Fruit fly (Drosophila melanogaster) ovary, adult (tissue): ENCODE data around the gene CG13064.

Source experiments
- CG17801 ChIP-seq: fragments of 200-800 bp; optimal IDR thresholded peaks from 2 replicates; lab custom pipeline; 2019; ENCODE audit warnings: missing biosample characterization, mild to moderate bottlenecking, missing genetic modification characterization, moderate library complexity; ENCODE audit not compliant: partially characterized antibody

The CG13064 gene

DNA sequence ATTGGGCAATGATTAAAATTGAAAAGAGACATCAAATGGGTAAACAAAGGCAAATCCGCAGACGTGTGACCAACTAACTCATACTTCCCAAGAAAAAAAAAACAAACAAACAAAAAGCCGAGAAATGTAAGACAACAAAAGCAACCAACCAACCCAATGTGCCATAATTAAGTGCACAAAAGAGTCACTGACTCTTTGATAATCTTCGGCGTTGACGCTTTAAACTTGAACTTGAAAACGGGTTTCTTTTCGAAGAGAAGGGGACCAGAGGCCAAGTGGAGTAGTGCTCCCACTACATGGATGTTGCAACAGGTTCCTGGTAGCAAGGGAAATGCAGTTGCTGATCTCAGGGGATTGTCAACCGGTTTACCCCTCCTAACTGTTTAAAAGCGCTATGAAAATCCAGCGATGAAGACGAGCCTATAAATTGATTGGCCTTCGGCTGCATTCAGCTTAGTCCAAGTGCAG lies at the start of gene CG13064:
TSS of gene CG13064 (plus strand) at position 418 of the 468 bp plus-strand sequence.
- TF ChIP-seq CG17801 (GFP tag; lab: Kevin White, UChicago) = no peak

DNA sequence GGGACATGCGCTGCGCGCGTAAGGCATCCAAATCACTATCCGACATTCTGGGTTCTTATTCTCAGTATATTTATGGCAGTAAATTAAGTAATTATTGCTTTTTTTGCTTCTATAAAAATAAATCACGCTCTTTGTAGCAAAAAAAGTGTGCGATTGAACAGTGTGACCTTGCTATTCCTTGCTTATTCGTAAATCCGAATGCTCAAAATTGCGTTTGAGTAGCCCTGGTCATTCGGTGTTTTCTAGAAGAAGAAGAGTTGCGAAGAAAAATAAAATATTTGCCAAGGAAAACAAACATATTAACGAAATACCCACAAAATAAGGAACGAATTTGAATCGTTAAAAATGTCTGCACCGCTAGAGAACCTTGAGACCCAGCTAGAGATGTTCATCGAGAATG lies 48.3 kb upstream of the CG13064 start, which contains the start of the genes PDCD-5 and MED10:
TSS of gene PDCD-5 (minus strand) at position 182 of the 400 bp plus-strand sequence.
TSS of gene MED10 (plus strand) at position 228 of the 400 bp plus-strand sequence.
- peak; percentile 60 for TF ChIP-seq CG17801 (GFP tag; lab: Kevin White, UChicago)

DNA sequence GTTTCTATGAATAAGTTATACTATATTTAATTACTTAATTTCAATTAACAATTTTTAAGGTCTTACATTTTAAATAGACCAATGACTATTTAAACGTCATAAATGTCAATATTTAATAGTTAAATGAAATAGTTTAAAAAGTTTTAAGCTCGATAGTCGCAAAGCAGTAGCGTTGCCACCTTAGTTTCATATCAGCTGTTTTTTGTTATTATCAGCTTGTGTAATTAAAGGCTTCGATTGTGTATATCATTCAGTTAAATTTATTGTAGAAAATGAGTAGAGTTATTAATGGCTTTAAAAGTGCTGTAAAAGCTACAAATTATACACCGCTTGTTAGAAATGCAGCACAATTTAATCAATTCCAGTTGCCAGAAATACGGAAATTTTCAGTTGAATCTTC lies 47.3 kb upstream of the CG13064 start, which contains the start of gene Hsc20:
TSS of gene Hsc20 (plus strand) at position 204 of the 400 bp plus-strand sequence.
- TF ChIP-seq CG17801 (GFP tag; lab: Kevin White, UChicago) = peak; percentile 11

DNA sequence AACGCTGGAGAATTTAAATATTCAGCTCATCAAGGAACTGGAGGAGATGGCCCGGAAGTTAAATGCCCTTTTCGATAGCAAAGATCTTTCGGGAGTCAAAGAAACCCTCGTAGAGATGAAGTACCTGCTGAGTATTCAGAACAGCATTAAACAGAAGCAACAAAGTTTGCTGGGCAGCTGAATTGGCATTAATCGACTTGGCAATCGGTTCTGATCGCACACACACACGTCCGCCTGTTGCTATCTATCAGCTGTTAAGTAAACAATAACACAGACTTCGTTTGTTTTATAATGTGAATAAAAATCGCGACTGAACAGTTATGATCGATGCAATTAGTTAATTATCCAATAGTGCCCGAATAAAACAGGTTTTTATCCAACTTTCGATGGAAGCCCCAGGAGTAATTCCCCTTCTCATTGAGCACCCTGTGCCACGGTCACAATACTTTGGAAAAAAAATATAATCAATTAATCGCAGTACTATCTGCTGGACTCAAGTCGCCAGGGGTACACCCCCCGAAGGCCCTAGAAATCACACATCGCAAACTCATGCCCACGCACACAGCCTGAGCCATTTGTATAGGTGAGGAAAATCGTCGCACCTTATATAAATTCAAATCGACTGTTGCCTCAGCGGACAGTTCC lies 46.2 kb upstream of the CG13064 start:
- TF ChIP-seq CG17801 (GFP tag; lab: Kevin White, UChicago) = no peak

DNA sequence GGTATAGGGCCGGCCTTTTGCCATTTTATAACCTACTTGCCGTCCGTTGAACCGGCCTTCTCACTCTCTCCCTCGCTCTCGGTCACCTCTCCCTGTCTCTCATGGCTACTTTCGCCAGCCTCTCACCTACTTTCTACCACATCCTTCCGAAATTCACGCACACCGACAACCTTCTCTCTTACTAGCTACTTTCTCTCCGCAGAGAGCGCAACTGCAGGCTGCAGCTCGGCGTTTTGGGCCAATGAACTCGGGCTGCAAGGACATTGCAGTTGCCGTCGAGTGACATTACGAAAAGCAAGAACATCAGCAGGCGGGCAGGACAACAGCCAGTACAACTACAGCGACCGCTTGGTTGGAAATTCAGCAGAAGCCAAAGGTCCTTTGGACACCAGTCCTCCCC lies 38.9 kb upstream of the CG13064 start:
- no peak for TF ChIP-seq CG17801 (GFP tag; lab: Kevin White, UChicago)

DNA sequence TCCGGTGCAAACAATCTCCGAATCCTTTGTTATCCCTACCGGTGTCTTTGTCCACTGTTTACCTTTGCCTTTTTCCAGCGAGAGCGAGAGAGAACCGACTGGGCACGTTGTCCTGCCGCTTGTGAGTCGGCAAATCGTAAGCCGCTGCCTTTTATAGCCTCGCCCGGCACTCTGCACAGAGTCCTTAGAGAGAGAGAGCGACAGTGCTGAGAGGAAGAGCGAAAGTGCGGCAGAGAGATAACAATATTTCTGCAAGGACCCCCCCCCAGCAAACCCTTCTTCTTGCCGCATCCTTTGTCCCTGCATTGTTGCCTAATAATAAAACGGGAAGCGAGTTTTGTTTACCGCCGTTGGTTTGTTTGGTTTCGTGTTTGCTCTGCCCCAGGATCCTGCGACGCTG lies 27.9 kb upstream of the CG13064 start, which contains the start of gene CG13055:
TSS of gene CG13055 (minus strand) at position 101 of the 400 bp plus-strand sequence.
- TF ChIP-seq CG17801 (GFP tag; lab: Kevin White, UChicago) = no peak

DNA sequence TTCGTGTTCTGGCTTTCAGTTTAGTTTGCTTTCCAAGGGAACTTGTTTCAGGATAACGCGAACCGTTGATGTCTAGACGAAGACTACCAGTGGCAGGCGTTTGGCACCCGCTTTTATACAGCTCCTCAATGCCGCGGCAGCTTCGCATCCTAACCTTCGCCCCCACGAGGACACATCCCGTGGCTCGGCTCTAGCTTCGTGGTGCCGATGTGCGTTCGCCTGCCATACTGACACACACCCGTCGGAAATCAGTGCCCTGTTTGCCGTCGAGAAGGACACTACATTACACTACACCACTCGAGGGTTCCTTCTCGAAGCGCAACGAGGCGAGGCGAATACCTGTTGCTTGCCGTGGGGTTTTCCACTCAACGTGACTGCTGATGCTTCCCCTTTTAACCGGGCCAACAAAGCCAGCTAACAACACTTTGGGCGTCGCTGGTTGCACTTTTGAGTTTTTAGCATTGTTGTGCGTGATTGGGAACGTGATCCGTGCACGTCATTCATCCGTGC lies 23.0 kb upstream of the CG13064 start, which contains the start of gene CG13054:
TSS of gene CG13054 (minus strand) at position 74 of the 510 bp plus-strand sequence.
- no peak for TF ChIP-seq CG17801 (GFP tag; lab: Kevin White, UChicago)

DNA sequence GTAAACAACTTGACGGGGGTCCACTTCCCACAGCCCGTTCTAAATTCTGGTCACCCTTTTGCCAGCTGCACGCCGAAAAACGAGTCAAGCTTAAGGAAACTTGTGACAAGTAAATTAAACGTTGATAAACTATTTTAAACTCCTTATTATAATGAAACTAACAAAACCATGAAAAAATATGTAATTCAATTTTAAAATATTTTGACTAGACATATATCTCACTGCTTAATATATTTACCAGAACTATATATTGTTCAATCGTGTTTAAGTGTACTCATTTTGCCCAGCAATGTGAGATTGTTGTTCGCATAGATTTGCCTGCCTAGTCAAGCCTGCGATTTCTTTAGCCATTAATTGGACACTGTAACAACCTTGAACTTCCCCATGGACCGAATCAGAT lies 20.7 kb upstream of the CG13064 start, which contains the start of gene CG13053:
TSS of gene CG13053 (minus strand) at position 171 of the 400 bp plus-strand sequence.
- TF ChIP-seq CG17801 (GFP tag; lab: Kevin White, UChicago) = no peak

DNA sequence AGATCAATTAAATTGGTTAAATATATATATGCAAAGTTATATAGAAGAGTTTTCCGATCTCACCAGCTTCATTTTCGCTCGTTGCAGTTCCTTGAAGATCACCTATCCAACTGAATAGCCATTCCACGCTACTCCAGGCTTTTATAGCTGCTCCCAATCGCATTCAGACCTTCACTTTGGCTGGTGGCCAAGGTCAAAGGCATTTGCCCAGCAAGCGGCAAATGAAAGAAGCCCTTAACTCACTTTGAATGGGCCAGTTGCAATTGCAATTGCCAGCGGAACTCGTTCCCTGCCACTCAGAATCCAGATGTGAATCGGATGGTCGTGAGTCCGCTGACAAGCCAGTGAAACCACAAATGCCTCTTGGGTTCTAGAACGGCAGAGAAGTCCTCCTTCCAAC lies 18.7 kb upstream of the CG13064 start, which contains the start of gene CG34247:
TSS of gene CG34247 (minus strand) at position 101 of the 400 bp plus-strand sequence.
- no peak for TF ChIP-seq CG17801 (GFP tag; lab: Kevin White, UChicago)

DNA sequence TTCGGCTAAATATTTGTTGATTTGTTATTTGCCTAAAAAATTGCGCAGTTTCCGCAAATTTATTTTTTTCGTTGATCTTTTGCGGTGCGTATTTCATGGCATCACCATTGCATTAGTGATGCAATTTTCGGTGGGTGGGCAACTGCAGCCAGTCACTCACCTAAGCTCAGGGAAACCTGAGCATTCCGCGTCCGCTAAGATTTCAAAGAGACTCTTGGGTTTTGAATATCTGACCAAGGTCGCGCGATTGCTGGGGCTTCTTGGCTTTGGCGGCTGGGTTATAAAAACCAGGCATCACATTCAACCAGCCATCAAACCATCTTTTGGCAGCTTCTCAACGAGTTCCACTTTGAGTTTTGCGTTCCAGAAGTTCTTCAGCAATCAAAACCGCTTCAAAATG lies 17.8 kb upstream of the CG13064 start, which contains the start of gene CG13071:
TSS of gene CG13071 (plus strand) at position 301 of the 400 bp plus-strand sequence.
- TF ChIP-seq CG17801 (GFP tag; lab: Kevin White, UChicago) = no peak

DNA sequence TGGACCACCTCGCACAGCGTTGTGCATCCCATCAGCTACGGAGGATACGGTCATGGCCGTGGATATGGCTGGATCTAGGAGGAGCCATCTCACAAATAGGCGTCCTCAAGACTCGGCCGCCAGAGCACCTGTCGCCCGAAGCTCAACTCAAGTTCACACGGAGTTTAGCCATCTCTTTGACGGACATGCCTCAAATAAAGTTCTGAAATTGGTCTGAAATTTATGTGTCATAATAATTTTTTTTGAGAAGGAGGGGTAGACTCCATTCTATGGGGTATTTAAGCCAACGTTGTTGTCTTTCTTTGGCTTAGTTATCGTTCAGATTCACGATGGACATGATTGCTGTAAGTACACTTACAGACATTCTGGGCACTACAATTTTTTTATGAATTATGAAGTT lies 17.2 kb upstream of the CG13064 start, which contains the start of gene CG13070:
TSS of gene CG13070 (plus strand) at position 301 of the 400 bp plus-strand sequence.
- no peak for TF ChIP-seq CG17801 (GFP tag; lab: Kevin White, UChicago)

DNA sequence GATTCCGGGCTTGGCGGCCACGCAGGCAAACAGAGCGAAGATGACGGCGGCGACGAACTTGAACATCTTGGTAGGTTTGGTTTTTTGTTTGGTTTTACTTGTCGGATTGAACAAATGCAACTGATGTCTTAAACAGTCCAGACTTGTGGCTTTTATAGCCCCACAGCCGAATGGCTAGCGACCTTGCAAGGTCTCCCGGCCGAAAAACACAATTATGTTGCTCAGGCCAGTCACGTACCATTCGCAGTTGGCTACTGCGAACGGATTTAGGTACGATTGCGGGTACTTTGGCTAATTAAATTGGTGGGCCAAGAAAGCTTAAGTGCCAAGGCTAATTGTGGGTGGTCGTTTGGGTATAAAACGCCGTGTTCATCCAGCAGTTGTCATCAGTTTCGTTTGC lies 15.2 kb upstream of the CG13064 start, which contains the start of the genes CG13051 and CG13069:
TSS of gene CG13051 (minus strand) at position 101 of the 400 bp plus-strand sequence.
TSS of gene CG13069 (plus strand) at position 386 of the 400 bp plus-strand sequence.
- TF ChIP-seq CG17801 (GFP tag; lab: Kevin White, UChicago) = no peak

DNA sequence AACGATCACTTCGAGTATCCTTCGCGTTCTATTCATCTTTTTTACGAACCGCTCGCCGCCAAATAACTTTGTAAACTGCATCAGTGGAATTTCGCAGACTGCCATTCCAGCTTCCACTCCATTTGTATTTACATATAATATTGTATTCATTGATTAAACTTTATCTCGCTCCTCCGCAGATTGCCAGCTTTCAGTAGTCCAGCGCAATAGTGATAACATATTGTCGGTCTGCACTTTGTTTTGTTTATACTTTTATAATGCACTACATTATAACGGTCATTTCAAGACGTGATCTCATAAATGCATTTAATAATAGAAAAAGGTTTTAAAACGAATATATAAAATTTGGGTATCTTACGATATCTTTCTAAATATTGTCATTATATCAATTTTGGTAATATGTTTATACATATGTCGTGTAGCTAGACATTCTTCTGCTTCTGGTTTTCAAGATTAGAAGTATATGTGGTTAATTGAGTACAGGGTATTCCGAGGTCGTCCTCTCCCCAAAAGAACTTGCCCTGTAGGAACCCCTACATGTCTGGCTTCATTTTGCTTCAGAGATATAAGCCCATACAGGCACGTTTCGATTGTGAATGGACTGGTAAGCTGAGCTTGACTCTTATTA lies 12.0 kb upstream of the CG13064 start, which contains the start of gene CG4950:
TSS of gene CG4950 (minus strand) at position 51 of the 628 bp plus-strand sequence.
- TF ChIP-seq CG17801 (GFP tag; lab: Kevin White, UChicago) = no peak

DNA sequence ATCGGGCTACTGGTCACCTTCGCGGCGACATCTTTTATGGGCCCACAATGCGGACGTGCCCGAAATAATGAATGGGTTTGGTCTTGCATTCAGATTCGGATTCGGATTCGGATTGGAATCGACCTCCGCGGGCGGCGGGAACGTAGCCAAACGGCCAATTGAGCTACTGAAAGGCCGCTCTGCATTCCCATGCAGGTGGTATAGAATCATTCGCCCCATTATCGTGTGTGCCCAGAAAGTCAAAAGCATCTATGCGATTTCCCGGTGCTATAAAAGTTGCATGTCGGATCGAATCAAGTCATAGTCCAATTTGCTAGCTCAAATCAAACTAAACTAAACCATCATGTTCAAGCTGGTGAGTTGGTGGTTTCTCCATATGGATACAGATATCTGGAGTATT lies 11.1 kb upstream of the CG13064 start, which contains the start of gene CG13068:
TSS of gene CG13068 (plus strand) at position 301 of the 400 bp plus-strand sequence.
- no peak for TF ChIP-seq CG17801 (GFP tag; lab: Kevin White, UChicago)
